Worm (Caenorhabditis elegans) whole organism, late embryonic: ENCODE results near the gene R13H4.2.
A peak's percentile ranks its signal among the peaks of the same experiment; 100 is the strongest.

Experiments
- K02D7.2 ChIP-seq: sonication (generic microtip); optimal IDR thresholded peaks from 2 replicates; lab custom pipeline; 2017; ENCODE audit warnings: mild to moderate bottlenecking, missing genetic modification characterization, missing compliant biosample characterization
- T23F11.4 ChIP-seq: fragments of 200-800 bp; sonication (Bioruptor generic); optimal IDR thresholded peaks from 2 replicates; lab custom pipeline; 2018; ENCODE audit warnings: mild to moderate bottlenecking, missing genetic modification characterization, missing compliant biosample characterization
- ceh-14 ChIP-seq: sonication (generic microtip); optimal IDR thresholded peaks from 2 replicates; lab custom pipeline; 2016; ENCODE audit warnings: missing genotype, missing genetic modification characterization, missing compliant biosample characterization
- ceh-18 ChIP-seq: sonication (generic microtip); optimal IDR thresholded peaks from 2 replicates; lab custom pipeline; 2016; ENCODE audit warnings: missing genetic modification characterization, missing compliant biosample characterization
- ceh-2 ChIP-seq: sonication (generic microtip); optimal IDR thresholded peaks from 2 replicates; lab custom pipeline; 2016; ENCODE audit warnings: missing genotype, missing genetic modification characterization, missing compliant biosample characterization
- ceh-24 ChIP-seq: sonication (generic microtip); optimal IDR thresholded peaks from 2 replicates; lab custom pipeline; 2016; ENCODE audit warnings: mild to moderate bottlenecking, missing genetic modification characterization, missing compliant biosample characterization
- ceh-31 ChIP-seq: sonication (generic microtip); optimal IDR thresholded peaks from 2 replicates; lab custom pipeline; 2016; ENCODE audit warnings: missing genetic modification characterization, missing compliant biosample characterization
- ceh-45 ChIP-seq: fragments of 200-800 bp; sonication (Bioruptor generic); IDR thresholded peaks from 2 replicates; pipeline ENCODE4 v1.3.6; 2022; ENCODE audit warnings: missing genetic modification reagents, missing genetic modification characterization, missing compliant biosample characterization
- che-1 ChIP-seq: sonication (generic microtip); optimal IDR thresholded peaks from 2 replicates; lab custom pipeline; 2016; ENCODE audit warnings: mild to moderate bottlenecking, missing genetic modification characterization, missing compliant biosample characterization
- dmd-4 ChIP-seq: sonication (generic microtip); optimal IDR thresholded peaks from 2 replicates; lab custom pipeline; 2016; ENCODE audit warnings: borderline replicate concordance, missing genetic modification characterization, missing compliant biosample characterization
- elt-2 ChIP-seq: sonication (generic microtip); optimal IDR thresholded peaks from 2 replicates; lab custom pipeline; 2016; ENCODE audit warnings: missing genetic modification reagents, missing genetic modification characterization, missing compliant biosample characterization
- fkh-10 ChIP-seq: fragments of 150-350 bp; optimal IDR thresholded peaks from 2 replicates; lab custom pipeline; 2014; ENCODE audit warnings: missing biosample characterization, missing genetic modification reagents, missing genetic modification characterization
- fkh-6 ChIP-seq: sonication (generic microtip); optimal IDR thresholded peaks from 2 replicates; lab custom pipeline; 2016; ENCODE audit warnings: missing genetic modification characterization, missing compliant biosample characterization
- gmeb-2 ChIP-seq: sonication (generic microtip); optimal IDR thresholded peaks from 2 replicates; lab custom pipeline; 2016; ENCODE audit warnings: missing genetic modification characterization, inconsistent platforms, missing compliant biosample characterization
- hlh-15 ChIP-seq: sonication (generic microtip); optimal IDR thresholded peaks from 2 replicates; lab custom pipeline; 2016; ENCODE audit warnings: missing genetic modification characterization, missing compliant biosample characterization
- hlh-30 ChIP-seq: sonication (generic microtip); optimal IDR thresholded peaks from 2 replicates; lab custom pipeline; 2017; ENCODE audit warnings: antibody characterized with exemption, missing genetic modification characterization, missing compliant biosample characterization; ENCODE audit not compliant: insufficient read depth
- hlh-6 ChIP-seq: sonication (generic microtip); optimal IDR thresholded peaks from 2 replicates; lab custom pipeline; 2016; ENCODE audit warnings: missing genotype, missing genetic modification characterization, missing compliant biosample characterization
- lim-6 ChIP-seq: sonication (generic microtip); optimal IDR thresholded peaks from 2 replicates; lab custom pipeline; 2016; ENCODE audit warnings: missing genetic modification characterization, missing compliant biosample characterization
- lin-11 ChIP-seq: fragments of 200-800 bp; sonication (Bioruptor generic); optimal IDR thresholded peaks from 2 replicates; lab custom pipeline; 2018; ENCODE audit warnings: mild to moderate bottlenecking, missing genetic modification characterization, missing compliant biosample characterization
- mec-3 ChIP-seq: sonication (generic microtip); optimal IDR thresholded peaks from 2 replicates; lab custom pipeline; 2016; ENCODE audit warnings: borderline replicate concordance, missing genetic modification characterization, missing compliant biosample characterization
- nfya-1 ChIP-seq: sonication (generic microtip); optimal IDR thresholded peaks from 2 replicates; lab custom pipeline; 2017; ENCODE audit warnings: missing genetic modification characterization, mild to moderate bottlenecking, missing compliant biosample characterization, antibody characterized with exemption, moderate library complexity
- nhr-11 ChIP-seq: fragments of 150-350 bp; optimal IDR thresholded peaks from 2 replicates; lab custom pipeline; 2014; ENCODE audit warnings: missing biosample characterization, missing genetic modification characterization
- npax-4 ChIP-seq: sonication (generic microtip); optimal IDR thresholded peaks from 2 replicates; lab custom pipeline; 2016; ENCODE audit warnings: missing genetic modification characterization, missing compliant biosample characterization
- pat-9 ChIP-seq: fragments of 200-800 bp; sonication (Bioruptor generic); optimal IDR thresholded peaks from 2 replicates; lab custom pipeline; 2018; ENCODE audit warnings: mild to moderate bottlenecking, missing genetic modification characterization, moderate library complexity, missing compliant biosample characterization
- pha-2 ChIP-seq: sonication (generic microtip); optimal IDR thresholded peaks from 2 replicates; lab custom pipeline; 2017; ENCODE audit warnings: mild to moderate bottlenecking, missing genetic modification characterization, missing compliant biosample characterization
- pqm-1 ChIP-seq: sonication (generic microtip); optimal IDR thresholded peaks from 2 replicates; lab custom pipeline; 2016; ENCODE audit warnings: missing genetic modification characterization, missing compliant biosample characterization
- pros-1 ChIP-seq: fragments of 150-350 bp; optimal IDR thresholded peaks from 2 replicates; lab custom pipeline; 2014; ENCODE audit warnings: missing biosample characterization, missing genetic modification reagents, missing genetic modification characterization
- rnt-1 ChIP-seq: sonication (generic microtip); optimal IDR thresholded peaks from 2 replicates; lab custom pipeline; 2016; ENCODE audit warnings: missing genetic modification characterization, missing compliant biosample characterization
- tbx-2 ChIP-seq: sonication (generic microtip); optimal IDR thresholded peaks from 2 replicates; lab custom pipeline; 2016; ENCODE audit warnings: missing genetic modification characterization, missing compliant biosample characterization
- unc-55 ChIP-seq: sonication (generic microtip); optimal IDR thresholded peaks from 2 replicates; lab custom pipeline; 2017; ENCODE audit warnings: missing biosample characterization, missing genetic modification reagents, missing genetic modification characterization
- ztf-16 ChIP-seq: sonication (generic microtip); optimal IDR thresholded peaks from 2 replicates; lab custom pipeline; 2017; ENCODE audit warnings: missing genetic modification characterization, missing compliant biosample characterization

Gene R13H4.2

DNA sequence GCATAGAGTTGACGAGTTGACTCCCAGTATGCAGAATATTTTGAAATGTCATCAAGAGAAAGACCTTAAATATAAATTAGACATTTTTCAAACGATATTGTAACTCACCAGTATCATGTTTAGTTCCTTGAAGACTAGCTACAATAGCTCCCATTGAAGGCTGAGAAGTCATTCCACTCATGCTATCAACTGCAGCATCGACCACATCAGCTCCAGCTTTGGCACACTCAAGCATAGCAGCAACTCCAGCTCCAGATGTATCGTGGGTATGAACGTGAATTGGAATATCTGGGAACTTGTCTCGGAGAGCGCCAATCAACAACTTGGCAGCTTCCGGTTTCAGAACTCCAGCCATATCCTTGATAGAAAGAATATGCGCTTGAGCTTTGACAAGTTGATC is 16.7 kb upstream of the R13H4.2 start:
- TF ChIP-seq pros-1 (tag; lab: Kevin White, UChicago) (no peak), ceh-24 (tag; lab: Kevin White, UChicago) (no peak), gmeb-2 (tag; lab: Kevin White, UChicago) (no peak), nhr-11 (tag; lab: Kevin White, UChicago) (no peak), nfya-1 (tag; lab: Kevin White, UChicago) (no peak), hlh-6 (tag; lab: Kevin White, UChicago) (no peak), K02D7.2 (tag; lab: Kevin White, UChicago) (no peak), npax-4 (tag; lab: Kevin White, UChicago) (no peak), pha-2 (no peak), unc-55 (GFP tag; lab: Kevin White, UChicago) (no peak), lim-6 (tag; lab: Kevin White, UChicago) (no peak), pqm-1 (no peak), dmd-4 (tag; lab: Kevin White, UChicago) (no peak)

ce11 chrV:11820551-11820950 is 15.6 kb upstream of the R13H4.2 start:
- TF ChIP-seq ztf-16 (tag; lab: Kevin White, UChicago) (no peak), elt-2 (tag; lab: Kevin White, UChicago) (peak; percentile 34)

DNA sequence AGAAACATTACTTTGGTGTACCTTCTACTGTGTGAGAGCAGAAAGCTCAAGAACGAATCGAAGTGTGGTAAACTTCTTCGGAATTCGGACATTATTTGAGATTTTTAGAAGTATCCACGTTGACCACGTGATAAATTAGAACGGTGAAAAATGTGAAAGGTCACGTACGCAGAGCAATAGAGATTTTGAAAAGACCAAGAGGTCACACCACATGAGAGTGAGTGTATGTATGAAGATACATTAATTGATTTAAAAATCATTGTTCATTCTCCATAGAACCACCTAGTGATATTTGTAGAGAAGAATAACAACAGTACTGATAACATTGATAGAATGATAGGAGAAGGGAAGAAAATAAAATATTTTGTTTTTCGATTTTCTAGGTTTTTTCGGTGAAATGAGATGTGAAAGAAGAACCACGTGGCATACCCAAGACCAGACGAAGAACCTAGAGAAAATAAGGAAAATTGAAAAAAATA is 13.7 kb upstream of the R13H4.2 start, which contains the start of gene pyc-1:
pyc-1 (minus strand) TSS at position 69 of the 479 bp plus-strand sequence.
- no peak for TF ChIP-seq hlh-15
- no peak for TF ChIP-seq T23F11.4
- TF ChIP-seq lin-11 (tag; lab: Kevin White, UChicago), result no peak
- TF ChIP-seq tbx-2 (tag; lab: Kevin White, UChicago), result no peak
- no peak for TF ChIP-seq che-1
- TF ChIP-seq nfya-1 (tag; lab: Kevin White, UChicago), result no peak
- no peak for TF ChIP-seq ceh-2 (tag; lab: Kevin White, UChicago)
- no peak for TF ChIP-seq pqm-1
- TF ChIP-seq ceh-45, result no peak
- TF ChIP-seq pat-9 (tag; lab: Kevin White, UChicago), result no peak
- no peak for TF ChIP-seq ceh-14 (tag; lab: Kevin White, UChicago)
- no peak for TF ChIP-seq ceh-31 (tag; lab: Kevin White, UChicago)
- no peak for TF ChIP-seq lim-6 (tag; lab: Kevin White, UChicago)
- TF ChIP-seq mec-3 (tag; lab: Kevin White, UChicago), result no peak
- TF ChIP-seq ceh-18 (tag; lab: Kevin White, UChicago), result no peak
- no peak for TF ChIP-seq fkh-6 (tag; lab: Kevin White, UChicago)
- TF ChIP-seq fkh-10 (GFP tag; lab: Kevin White, UChicago), result no peak

DNA sequence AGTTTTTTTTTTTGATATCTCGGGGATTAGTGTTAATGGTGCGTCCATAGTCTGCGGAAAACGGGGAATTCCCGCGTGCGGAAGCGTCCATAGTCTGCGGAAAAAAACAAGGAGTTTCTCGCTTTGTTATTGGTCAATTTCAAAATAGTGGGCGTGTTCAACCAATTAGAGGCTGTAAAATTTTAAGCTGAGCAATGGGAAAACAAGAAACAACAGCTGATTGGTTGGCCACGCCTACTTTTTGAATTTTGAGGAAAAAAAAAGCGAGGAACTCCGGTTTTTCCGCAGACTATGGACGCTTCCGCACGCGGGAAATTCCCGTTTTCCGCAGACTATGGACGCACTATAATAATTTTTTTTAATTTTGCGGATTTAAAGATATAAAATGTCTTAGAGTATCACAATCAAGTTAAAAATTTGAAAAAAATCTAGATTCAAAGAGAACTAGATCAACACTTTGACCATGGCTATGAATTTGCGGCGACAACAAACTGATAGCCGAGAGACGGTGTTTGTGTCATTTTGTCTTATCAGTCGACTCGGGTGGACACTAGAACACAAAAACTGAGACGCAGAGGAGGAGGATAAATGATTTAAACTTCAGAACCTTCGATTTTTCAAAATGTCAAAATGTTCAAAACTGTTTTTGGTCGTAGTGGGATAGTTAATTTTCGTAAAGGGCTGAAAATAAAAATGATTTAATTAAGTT is 12.9 kb upstream of the R13H4.2 start:
- TF ChIP-seq nfya-1 (tag; lab: Kevin White, UChicago), result peak; percentile 36
- TF ChIP-seq elt-2 (tag; lab: Kevin White, UChicago), result peak; percentile 39

- no peak for TF ChIP-seq rnt-1 (tag; lab: Kevin White, UChicago)
- no peak for TF ChIP-seq mec-3 (tag; lab: Kevin White, UChicago)
- TF ChIP-seq pha-2, result no peak
- TF ChIP-seq nhr-11 (tag; lab: Kevin White, UChicago), result no peak
- peak; percentile 54 for TF ChIP-seq ceh-18 (tag; lab: Kevin White, UChicago)
- TF ChIP-seq unc-55 (GFP tag; lab: Kevin White, UChicago), result peak; percentile 33
- peak; percentile 11 for TF ChIP-seq hlh-30 (tag; lab: Kevin White, UChicago)
These were observed 12.2 kb upstream of the R13H4.2 start for ce11 chrV:11823978-11824377.
